Worm (Caenorhabditis elegans): ENCODE measurements around the gene xpc-1.

xpc-1 gene

DNA sequence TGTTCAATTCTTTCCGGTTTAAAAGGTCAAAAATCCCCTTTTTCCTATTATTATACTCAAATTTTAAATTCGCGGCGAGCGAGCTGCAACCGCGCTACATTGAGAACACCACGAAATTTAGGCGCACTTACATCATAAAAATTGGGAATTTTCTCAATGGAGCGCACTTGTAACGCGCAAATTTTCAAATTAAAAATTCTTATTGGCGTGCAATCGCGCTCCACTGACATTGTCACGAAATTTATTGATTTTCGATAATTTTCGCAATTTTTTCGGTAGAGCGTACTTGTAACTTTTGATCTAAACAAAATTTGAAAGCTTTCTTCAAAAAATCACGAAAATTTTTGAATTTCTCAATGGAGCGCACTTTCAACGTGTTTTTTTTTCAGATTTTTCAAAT, 29.6 kb upstream of the xpc-1 start, which contains the start of gene ulp-3:
ulp-3 (plus strand) TSS at position 388 of the 400 bp plus-strand sequence.
- TF ChIP-seq rnt-1 (tag; optimal IDR thresholded peaks at IDR 0.05) (no peak), ets-4 (tag; optimal IDR thresholded peaks at IDR 0.05) (no peak)

DNA sequence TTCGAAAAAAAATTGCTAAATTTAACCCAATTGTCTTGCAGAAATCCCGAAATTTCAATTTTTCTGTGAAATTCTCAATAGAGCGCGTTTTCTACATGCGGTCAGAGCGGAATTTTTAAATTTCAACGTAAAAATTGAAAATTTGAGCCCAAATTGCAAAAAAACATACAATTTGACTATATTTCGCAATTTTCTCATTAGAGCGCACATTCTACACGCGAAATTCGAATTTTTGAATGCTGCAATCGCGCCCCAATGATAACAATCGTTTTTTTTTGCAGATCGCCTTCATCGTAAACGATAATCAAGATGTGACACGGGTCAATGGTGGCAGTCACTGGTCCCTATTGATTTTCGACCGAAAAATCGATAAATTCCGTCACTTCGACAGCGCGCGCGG, 28.8 kb upstream of the xpc-1 start:
- no peak for TF ChIP-seq sdc-2 (tag; optimal IDR thresholded peaks at IDR 0.05)
- TF ChIP-seq pha-4 (tag; optimal IDR thresholded peaks at IDR 0.05), result no peak
- TF ChIP-seq pax-1 (tag; optimal IDR thresholded peaks at IDR 0.05), result no peak
- no peak for TF ChIP-seq zip-5 (tag; optimal IDR thresholded peaks at IDR 0.05)
- TF ChIP-seq rnt-1 (tag; optimal IDR thresholded peaks at IDR 0.05), result no peak
- no peak for TF ChIP-seq K09A11.1 (tag; optimal IDR thresholded peaks at IDR 0.05; ENCODE audit: insufficient read depth)
- TF ChIP-seq Y22D7AL.16 (tag; optimal IDR thresholded peaks at IDR 0.05), result no peak
- no peak for TF ChIP-seq ceh-31 (tag; optimal IDR thresholded peaks at IDR 0.05)
- TF ChIP-seq hlh-6 (tag; optimal IDR thresholded peaks at IDR 0.05), result no peak
- TF ChIP-seq ztf-16 (tag; optimal IDR thresholded peaks at IDR 0.05), result no peak
- no peak for TF ChIP-seq lim-6 (tag; optimal IDR thresholded peaks at IDR 0.05)
- TF ChIP-seq ceh-14 (tag; optimal IDR thresholded peaks at IDR 0.05), result no peak

ce11 chrIV:1965135-1965534, 27.8 kb upstream of the xpc-1 start, which contains the start of gene Y48A5A.1:
Y48A5A.1 (plus strand) TSS chrIV:1965481.
- TF ChIP-seq ceh-34 (tag; optimal IDR thresholded peaks at IDR 0.05), result no peak
- peak; percentile 27 for TF ChIP-seq ceh-48 (tag; optimal IDR thresholded peaks at IDR 0.05)
- TF ChIP-seq pax-1 (tag; optimal IDR thresholded peaks at IDR 0.05), result no peak

ce11 chrIV:1969353-1969752, 23.5 kb upstream of the xpc-1 start, which contains the start of gene Y48A5A.3:
Y48A5A.3 (plus strand) TSS chrIV:1969737.
- TF ChIP-seq ets-4 (tag; optimal IDR thresholded peaks at IDR 0.05), result no peak
- TF ChIP-seq ceh-48 (tag; optimal IDR thresholded peaks at IDR 0.05), result peak; percentile 20

DNA sequence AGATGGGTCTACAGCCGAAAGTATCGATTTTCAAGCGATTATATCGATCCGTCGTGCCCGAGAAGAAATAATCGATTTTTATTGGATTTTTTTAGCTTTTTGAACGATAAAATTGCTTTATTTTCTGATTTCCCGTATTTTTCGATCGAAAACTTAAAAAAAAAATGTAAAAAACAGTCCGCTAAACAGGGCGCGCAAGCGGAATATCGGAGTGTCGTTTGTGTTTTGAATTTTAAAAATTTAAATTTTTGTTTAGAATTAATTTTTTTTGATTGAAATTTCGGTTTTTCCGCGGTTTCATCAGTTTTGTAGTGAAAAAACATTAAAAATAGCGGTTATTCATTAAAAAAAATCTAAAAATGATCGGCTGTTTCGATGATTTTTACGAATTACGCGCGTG, 22.7 kb upstream of the xpc-1 start:
- no peak for TF ChIP-seq ahr-1 (tag; optimal IDR thresholded peaks at IDR 0.05)
- TF ChIP-seq ceh-19 (GFP tag; optimal IDR thresholded peaks at IDR 0.05), result no peak
- no peak for TF ChIP-seq madf-2 (tag; optimal IDR thresholded peaks at IDR 0.05)
- TF ChIP-seq sox-2 (GFP tag; IDR thresholded peaks at IDR 0.05), result no peak
- TF ChIP-seq ceh-34 (tag; optimal IDR thresholded peaks at IDR 0.05), result no peak
- TF ChIP-seq ref-2 (tag; optimal IDR thresholded peaks at IDR 0.05), result no peak
- no peak for TF ChIP-seq ceh-18 (tag; optimal IDR thresholded peaks at IDR 0.05)
- no peak for TF ChIP-seq T23F11.4 (GFP tag; optimal IDR thresholded peaks at IDR 0.05)
- no peak for TF ChIP-seq dmd-4 (tag; optimal IDR thresholded peaks at IDR 0.05; ENCODE audit: borderline replicate concordance)

- TF ChIP-seq madf-2 (tag; optimal IDR thresholded peaks at IDR 0.05) (no peak), T23F11.4 (GFP tag; optimal IDR thresholded peaks at IDR 0.05) (no peak), ceh-48 (tag; optimal IDR thresholded peaks at IDR 0.05) (no peak), ceh-18 (tag; optimal IDR thresholded peaks at IDR 0.05) (no peak), ceh-31 (tag; optimal IDR thresholded peaks at IDR 0.05) (no peak), mec-3 (tag; optimal IDR thresholded peaks at IDR 0.05; ENCODE audit: borderline replicate concordance) (no peak), F13H6.1 (tag; optimal IDR thresholded peaks at IDR 0.05) (no peak), sox-4 (tag; optimal IDR thresholded peaks at IDR 0.05) (no peak), K09A11.1 (tag; optimal IDR thresholded peaks at IDR 0.05; ENCODE audit: insufficient read depth) (no peak), ceh-34 (tag; optimal IDR thresholded peaks at IDR 0.05) (no peak), npax-4 (tag; optimal IDR thresholded peaks at IDR 0.05) (no peak), unc-3 (GFP tag; conservative IDR thresholded peaks at IDR 0.05) (no peak), unc-3 (tag; optimal IDR thresholded peaks at IDR 0.05) (no peak), pha-4 (tag; optimal IDR thresholded peaks at IDR 0.05) (no peak), ceh-45 (GFP tag; IDR thresholded peaks at IDR 0.05) (no peak), ceh-2 (tag; optimal IDR thresholded peaks at IDR 0.05) (no peak), pha-2 (tag; optimal IDR thresholded peaks at IDR 0.05) (no peak)
Measured at ce11 chrIV:1971078-1971477, 21.8 kb upstream of the xpc-1 start.

Measured in whole organism, late embryonic.